Worm (Caenorhabditis elegans) whole organism, L3 larva: Measurements from ENCODE around the gene npp-23.

Experiments used
- R02D3.7 ChIP-seq: fragments of 150-350 bp; optimal IDR thresholded peaks from 2 replicates; lab custom pipeline; 2014; ENCODE audit warnings: missing biosample characterization, missing genetic modification characterization
- ZK546.5 ChIP-seq: sonication (generic microtip); optimal IDR thresholded peaks from 2 replicates; lab custom pipeline; 2017; ENCODE audit warnings: missing biosample characterization, missing genetic modification characterization
- aly-2 ChIP-seq: fragments of 150-350 bp; optimal IDR thresholded peaks from 2 replicates; lab custom pipeline; 2014; ENCODE audit warnings: missing biosample characterization, missing genetic modification characterization
- ama-1 ChIP-seq: fragments of 150-350 bp; optimal IDR thresholded peaks from 2 replicates; lab custom pipeline; 2018
- ceh-16 ChIP-seq: sonication (generic microtip); optimal IDR thresholded peaks from 2 replicates; lab custom pipeline; 2017; ENCODE audit warnings: missing biosample characterization, missing genetic modification characterization
- ceh-28 ChIP-seq: fragments of 150-350 bp; optimal IDR thresholded peaks from 2 replicates; lab custom pipeline; 2014; ENCODE audit warnings: missing biosample characterization, missing genetic modification reagents, missing genetic modification characterization
- ceh-82 ChIP-seq: fragments of 150-350 bp; optimal IDR thresholded peaks from 2 replicates; lab custom pipeline; 2014; ENCODE audit warnings: missing biosample characterization, missing genetic modification characterization
- ceh-9 ChIP-seq: sonication (generic microtip); optimal IDR thresholded peaks from 2 replicates; lab custom pipeline; 2018; ENCODE audit warnings: missing biosample characterization, missing genetic modification characterization
- egl-27 ChIP-seq: sonication (generic microtip); optimal IDR thresholded peaks from 4 replicates; lab custom pipeline; 2017; ENCODE audit warnings: missing biosample characterization, missing genetic modification reagents, missing genetic modification characterization
- egl-5 ChIP-seq: fragments of 150-350 bp; optimal IDR thresholded peaks from 2 replicates; lab custom pipeline; 2017; ENCODE audit warnings: missing biosample characterization, missing genetic modification reagents, missing genetic modification characterization, inconsistent platforms
- elt-1 ChIP-seq: fragments of 150-350 bp; optimal IDR thresholded peaks from 2 replicates; lab custom pipeline; 2014; ENCODE audit warnings: missing biosample characterization, missing genetic modification characterization
- elt-2 ChIP-seq: sonication (generic microtip); optimal IDR thresholded peaks from 2 replicates; lab custom pipeline; 2016; ENCODE audit warnings: missing genetic modification reagents, mild to moderate bottlenecking, missing genetic modification characterization, missing compliant biosample characterization
- elt-3 ChIP-seq, 3 experiments: fragments of 150-350 bp in 1 of 3; sonication (generic microtip) in 2 of 3; optimal IDR thresholded peaks; 2 replicates in 2 of 3; 4 replicates in 1 of 3; lab custom pipeline; 2014 to 2017; ENCODE audit warnings: missing biosample characterization in 3 of 3, missing genetic modification characterization in 3 of 3
- eor-1 ChIP-seq, 2 experiments: fragments of 150-350 bp; optimal IDR thresholded peaks; 2 replicates each; lab custom pipeline; 2014 to 2018; ENCODE audit warnings: missing biosample characterization in 2 of 2, missing genetic modification characterization in 2 of 2
- fkh-10 ChIP-seq: sonication (generic microtip); optimal IDR thresholded peaks from 2 replicates; lab custom pipeline; 2017; ENCODE audit warnings: missing biosample characterization, missing genetic modification reagents, missing genetic modification characterization
- fkh-2 ChIP-seq: fragments of 150-350 bp; optimal IDR thresholded peaks from 2 replicates; lab custom pipeline; 2014; ENCODE audit warnings: missing biosample characterization, missing genetic modification reagents, missing genetic modification characterization
- fos-1 ChIP-seq: fragments of 150-350 bp; optimal IDR thresholded peaks from 2 replicates; lab custom pipeline; 2014; ENCODE audit warnings: missing biosample characterization, missing genetic modification characterization
- hmg-11 ChIP-seq: sonication (generic microtip); optimal IDR thresholded peaks from 2 replicates; lab custom pipeline; 2016; ENCODE audit warnings: missing genetic modification characterization, missing compliant biosample characterization
- jun-1 ChIP-seq: fragments of 150-350 bp; optimal IDR thresholded peaks from 2 replicates; lab custom pipeline; 2014; ENCODE audit warnings: missing biosample characterization, missing genetic modification reagents, missing genetic modification characterization
- lin-15B ChIP-seq: fragments of 150-350 bp; optimal IDR thresholded peaks from 2 replicates; lab custom pipeline; 2014; ENCODE audit warnings: missing biosample characterization, missing genetic modification characterization
- mdl-1 ChIP-seq: fragments of 150-350 bp; optimal IDR thresholded peaks from 2 replicates; lab custom pipeline; 2014; ENCODE audit warnings: missing biosample characterization, missing genetic modification characterization
- mml-1 ChIP-seq: fragments of 150-350 bp; sonication (generic microtip); optimal IDR thresholded peaks from 3 replicates; lab custom pipeline; 2014; ENCODE audit warnings: missing biosample characterization, missing genetic modification characterization
- nfya-1 ChIP-seq: sonication (generic microtip); optimal IDR thresholded peaks from 2 replicates; lab custom pipeline; 2017; ENCODE audit warnings: missing genetic modification characterization, mild to moderate bottlenecking, missing compliant biosample characterization, antibody characterized with exemption, moderate library complexity; ENCODE audit not compliant: insufficient read depth
- nhr-11 ChIP-seq: fragments of 150-350 bp; optimal IDR thresholded peaks from 2 replicates; lab custom pipeline; 2014; ENCODE audit warnings: missing biosample characterization, missing genetic modification characterization
- nhr-12 ChIP-seq: fragments of 150-350 bp; optimal IDR thresholded peaks from 2 replicates; lab custom pipeline; 2014; ENCODE audit warnings: missing biosample characterization, missing genetic modification characterization
- nhr-25 ChIP-seq: sonication (generic microtip); optimal IDR thresholded peaks from 2 replicates; lab custom pipeline; 2017; ENCODE audit warnings: missing biosample characterization, missing genetic modification characterization
- nhr-67 ChIP-seq: fragments of 150-350 bp; optimal IDR thresholded peaks from 2 replicates; lab custom pipeline; 2014; ENCODE audit warnings: missing biosample characterization, missing genetic modification characterization
- nhr-76 ChIP-seq: fragments of 150-350 bp; sonication (generic microtip); optimal IDR thresholded peaks from 5 replicates; lab custom pipeline; 2014; ENCODE audit warnings: missing biosample characterization, missing genetic modification characterization
- nhr-77 ChIP-seq: fragments of 150-350 bp; optimal IDR thresholded peaks from 2 replicates; lab custom pipeline; 2014; ENCODE audit warnings: missing biosample characterization, missing genetic modification characterization
- pha-4 ChIP-seq: fragments of 150-350 bp; optimal IDR thresholded peaks from 2 replicates; lab custom pipeline; 2014; ENCODE audit warnings: missing biosample characterization, missing genetic modification reagents, missing genetic modification characterization
- pqm-1 ChIP-seq: fragments of 150-350 bp; optimal IDR thresholded peaks from 2 replicates; lab custom pipeline; 2017; ENCODE audit warnings: missing biosample characterization, missing genetic modification characterization, inconsistent platforms
- sea-2 ChIP-seq: fragments of 150-350 bp; sonication (generic microtip); optimal IDR thresholded peaks from 4 replicates; lab custom pipeline; 2014; ENCODE audit warnings: missing biosample characterization, missing genetic modification reagents, missing genetic modification characterization
- skn-1 ChIP-seq: fragments of 150-350 bp; optimal IDR thresholded peaks from 2 replicates; lab custom pipeline; 2014; ENCODE audit warnings: missing biosample characterization, missing genetic modification characterization
- snpc-4 ChIP-seq: fragments of 150-350 bp; optimal IDR thresholded peaks from 2 replicates; lab custom pipeline; 2014; ENCODE audit warnings: missing biosample characterization, missing genetic modification characterization
- tbx-2 ChIP-seq: sonication (generic microtip); optimal IDR thresholded peaks from 2 replicates; lab custom pipeline; 2016; ENCODE audit warnings: mild to moderate bottlenecking, missing genetic modification characterization, missing compliant biosample characterization
- unc-39 ChIP-seq: sonication (generic microtip); optimal IDR thresholded peaks from 4 replicates; lab custom pipeline; 2017; ENCODE audit warnings: missing biosample characterization, missing genetic modification characterization
- unc-62 ChIP-seq: fragments of 150-350 bp; sonication (generic microtip); optimal IDR thresholded peaks from 4 replicates; lab custom pipeline; 2014; ENCODE audit warnings: missing biosample characterization, missing genetic modification reagents, missing genetic modification characterization
- zag-1 ChIP-seq: fragments of 150-350 bp; optimal IDR thresholded peaks from 2 replicates; lab custom pipeline; 2014; ENCODE audit warnings: missing biosample characterization, missing genetic modification characterization

npp-23 gene

ce11 chrIV:8848983-8849382 is 20.5 kb downstream of the npp-23 start:
- no peak for TF ChIP-seq unc-39 (tag; lab: Kevin White, UChicago)
- TF ChIP-seq mml-1 (tag; lab: Kevin White, UChicago): no peak
- no peak for TF ChIP-seq lin-15B (tag; lab: Kevin White, UChicago)
- TF ChIP-seq nhr-67: no peak
- no peak for TF ChIP-seq tbx-2 (tag; lab: Kevin White, UChicago)
- TF ChIP-seq nfya-1 (tag; lab: Kevin White, UChicago): no peak
- TF ChIP-seq fkh-10 (GFP tag; lab: Kevin White, UChicago): no peak
- no peak for TF ChIP-seq nhr-76 (tag; lab: Kevin White, UChicago)
- TF ChIP-seq mdl-1 (tag; lab: Kevin White, UChicago): no peak
- no peak for TF ChIP-seq skn-1 (tag; lab: Kevin White, UChicago)
- TF ChIP-seq ZK546.5 (tag; lab: Kevin White, UChicago): no peak

ce11 chrIV:8847918-8848317 is 21.6 kb downstream of the npp-23 start, which contains the start of gene col-118:
col-118 (plus strand) TSS chrIV:8848218.
- TF ChIP-seq ama-1 (lab: Kevin White, UChicago) (no peak), eor-1 (tag; optimal IDR thresholded peaks at IDR 0.05; lab: Kevin White, UChicago) (no peak), jun-1 (no peak), nhr-67 (no peak), zag-1 (tag; lab: Kevin White, UChicago) (no peak), egl-5 (tag; lab: Kevin White, UChicago) (no peak), elt-1 (tag; lab: Kevin White, UChicago) (no peak), aly-2 (tag; lab: Kevin White, UChicago) (no peak), ceh-9 (tag; lab: Kevin White, UChicago) (no peak), ceh-28 (no peak), sea-2 (GFP tag; lab: Kevin White, UChicago) (no peak), ZK546.5 (tag; lab: Kevin White, UChicago) (no peak), unc-62 (GFP tag; lab: Kevin White, UChicago) (no peak), ceh-16 (tag; lab: Kevin White, UChicago) (no peak), R02D3.7 (no peak), egl-27 (tag; lab: Kevin White, UChicago) (no peak), pqm-1 (tag; lab: Kevin White, UChicago) (no peak), hmg-11 (tag; lab: Kevin White, UChicago) (no peak)

- peak; percentile 23 for TF ChIP-seq pha-4
- peak; percentile 4 for TF ChIP-seq jun-1
- TF ChIP-seq elt-2 (tag; lab: Kevin White, UChicago): peak; percentile 81
- TF ChIP-seq lin-15B (tag; lab: Kevin White, UChicago): no peak
- TF ChIP-seq pqm-1 (tag; lab: Kevin White, UChicago): peak; percentile 55
Observed at ce11 chrIV:8845922-8846321, 23.6 kb downstream of the npp-23 start.

- no peak for TF ChIP-seq snpc-4 (tag; lab: Kevin White, UChicago)
- no peak for TF ChIP-seq jun-1
- TF ChIP-seq elt-3 (tag; optimal IDR thresholded peaks at IDR 0.05; lab: Kevin White, UChicago): no peak
- no peak for TF ChIP-seq ama-1 (lab: Kevin White, UChicago)
- no peak for TF ChIP-seq nhr-77 (tag; lab: Kevin White, UChicago)
- TF ChIP-seq R02D3.7: no peak
- TF ChIP-seq unc-39 (tag; lab: Kevin White, UChicago): no peak
- TF ChIP-seq pqm-1 (tag; lab: Kevin White, UChicago): no peak
- TF ChIP-seq nhr-12 (tag; lab: Kevin White, UChicago): no peak
- no peak for TF ChIP-seq sea-2 (GFP tag; lab: Kevin White, UChicago)
- no peak for TF ChIP-seq egl-27 (tag; lab: Kevin White, UChicago)
- TF ChIP-seq fkh-2 (tag; lab: Kevin White, UChicago): no peak
Observed at ce11 chrIV:8844457-8844856, 25.0 kb downstream of the npp-23 start, which contains the start of gene T11B7.2. T11B7.2 (minus strand) TSS chrIV:8844557.

ce11 chrIV:8840161-8840765 is 29.2 kb downstream of the npp-23 start, which contains the start of the genes T28C6.11 and T11B7.1:
T28C6.11 (minus strand) TSS chrIV:8840261.
T11B7.1 (plus strand) TSS chrIV:8840715.
- TF ChIP-seq jun-1 (no peak), fos-1 (tag; lab: Kevin White, UChicago) (no peak), tbx-2 (tag; lab: Kevin White, UChicago) (no peak), nfya-1 (tag; lab: Kevin White, UChicago) (no peak), unc-62 (GFP tag; lab: Kevin White, UChicago) (no peak), skn-1 (tag; lab: Kevin White, UChicago) (no peak), ceh-9 (tag; lab: Kevin White, UChicago) (no peak), fkh-2 (tag; lab: Kevin White, UChicago) (no peak), mml-1 (tag; lab: Kevin White, UChicago) (no peak), R02D3.7 (no peak), snpc-4 (tag; lab: Kevin White, UChicago) (no peak), nhr-25 (no peak), elt-1 (tag; lab: Kevin White, UChicago) (no peak), ama-1 (lab: Kevin White, UChicago) (no peak), ceh-28 (no peak), pha-4 (no peak), ZK546.5 (tag; lab: Kevin White, UChicago) (no peak), nhr-11 (tag; lab: Kevin White, UChicago) (no peak), ceh-82 (tag; lab: Kevin White, UChicago) (no peak)
